Worm (Caenorhabditis elegans): ENCODE data around the gene C35D10.6.

Gene C35D10.6

DNA sequence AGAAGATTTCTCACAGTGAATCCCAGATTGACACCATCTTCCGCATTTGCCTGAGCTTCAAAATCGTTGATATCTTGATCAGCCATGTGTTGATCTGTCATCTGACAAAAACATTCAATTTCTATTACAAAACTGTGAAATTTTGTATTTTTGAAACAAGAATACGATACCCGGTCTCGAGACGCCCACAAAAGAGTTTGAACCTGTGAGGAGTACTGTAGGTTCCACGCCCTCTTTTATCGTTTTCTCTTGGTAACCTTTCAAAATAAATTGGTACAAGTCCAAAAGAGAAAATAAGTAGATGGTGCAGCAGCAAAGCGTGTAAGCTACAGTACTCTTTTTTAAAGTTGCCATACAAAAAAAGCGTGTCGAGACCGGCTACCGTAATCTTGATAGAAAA is 50.8 kb downstream of the C35D10.6 start, which contains the start of gene F26F4.12:
F26F4.12 (minus strand) TSS at position 101 of the 400 bp plus-strand sequence.
- TF ChIP-seq npax-4 (tag; optimal IDR thresholded peaks at IDR 0.05) (no peak), elt-2 (tag; optimal IDR thresholded peaks at IDR 0.05) (no peak), ref-2 (tag; optimal IDR thresholded peaks at IDR 0.05) (no peak), dve-1 (tag; optimal IDR thresholded peaks at IDR 0.05) (no peak), ceh-18 (tag; optimal IDR thresholded peaks at IDR 0.05) (no peak), nfya-1 (tag; optimal IDR thresholded peaks at IDR 0.05) (no peak), pat-9 (tag; optimal IDR thresholded peaks at IDR 0.05) (no peak), pros-1 (tag; optimal IDR thresholded peaks at IDR 0.05) (no peak), F13H6.1 (tag; optimal IDR thresholded peaks at IDR 0.05) (no peak), rnt-1 (tag; optimal IDR thresholded peaks at IDR 0.05) (no peak), ceh-22 (tag; optimal IDR thresholded peaks at IDR 0.05) (no peak), fkh-6 (tag; optimal IDR thresholded peaks at IDR 0.05) (no peak), ets-4 (tag; optimal IDR thresholded peaks at IDR 0.05) (no peak)

Measured in whole organism, late embryonic.